Fruit fly (Drosophila melanogaster) whole organism, embryonic: Measurements from ENCODE around the gene CG18788.
A peak's percentile ranks its signal among the peaks of the same experiment; 100 is the strongest.

ENCODE experiments used
- Awh ChIP-seq: fragments of 200-800 bp; sonication (Bioruptor generic); IDR thresholded peaks from 2 replicates; pipeline ENCODE4, ENCODE4 v1.3.6; 2022; ENCODE audit warnings: missing biosample characterization, missing genetic modification characterization
- CG1024 ChIP-seq: fragments of 200-800 bp; sonication (Bioruptor generic); IDR thresholded peaks from 2 replicates; pipeline ENCODE4 v1.3.6; 2022; ENCODE audit warnings: missing biosample characterization, missing genetic modification characterization
- CG10267 ChIP-seq: fragments of 200-800 bp; sonication (Bioruptor generic); optimal IDR thresholded peaks from 2 replicates; lab custom pipeline; 2018; ENCODE audit warnings: missing biosample characterization, mild to moderate bottlenecking, missing genetic modification characterization, moderate library complexity
- CG11398 ChIP-seq: fragments of 200-800 bp; sonication (Bioruptor generic); optimal IDR thresholded peaks from 2 replicates; lab custom pipeline; 2016; ENCODE audit warnings: missing biosample characterization, missing genetic modification characterization
- CG11723 ChIP-seq: fragments of 200-800 bp; sonication (Bioruptor generic); optimal IDR thresholded peaks from 2 replicates; lab custom pipeline; 2017; ENCODE audit warnings: missing biosample characterization, mild to moderate bottlenecking, missing genetic modification characterization
- CG12236 ChIP-seq: fragments of 200-800 bp; sonication (Bioruptor generic); optimal IDR thresholded peaks from 2 replicates; lab custom pipeline; 2016; ENCODE audit warnings: missing biosample characterization, missing genetic modification characterization
- CG15514 ChIP-seq: fragments of 200-800 bp; sonication (Bioruptor generic); optimal IDR thresholded peaks from 3 replicates; lab custom pipeline; 2017; ENCODE audit warnings: missing biosample characterization, missing genetic modification characterization, mild to moderate bottlenecking, moderate library complexity, missing genetic modification reagents
- CG17802 ChIP-seq: fragments of 200-800 bp; sonication (Bioruptor generic); optimal IDR thresholded peaks from 2 replicates; lab custom pipeline; 2018; ENCODE audit warnings: missing biosample characterization, mild to moderate bottlenecking, missing genetic modification characterization, moderate library complexity
- CG18011 ChIP-seq: fragments of 200-800 bp; sonication (Bioruptor generic); optimal IDR thresholded peaks from 2 replicates; lab custom pipeline; 2017; ENCODE audit warnings: missing biosample characterization, missing genetic modification characterization, mild to moderate bottlenecking, moderate library complexity, missing genotype
- CG34376 ChIP-seq: fragments of 200-800 bp; sonication (Bioruptor generic); optimal IDR thresholded peaks from 2 replicates; lab custom pipeline; 2018; ENCODE audit warnings: missing biosample characterization, mild to moderate bottlenecking, missing genetic modification characterization
- CG34422 ChIP-seq: fragments of 200-800 bp; sonication (Bioruptor generic); IDR thresholded peaks from 3 replicates; pipeline ENCODE4 v1.3.6; 2022; ENCODE audit warnings: missing biosample characterization, missing genetic modification characterization
- CG3995 ChIP-seq: fragments of 200-800 bp; sonication (Bioruptor generic); optimal IDR thresholded peaks from 3 replicates; lab custom pipeline; 2016; ENCODE audit warnings: missing biosample characterization, missing genetic modification characterization
- CG6683 ChIP-seq: fragments of 200-800 bp; sonication (Bioruptor generic); optimal IDR thresholded peaks from 2 replicates; lab custom pipeline; 2017; ENCODE audit warnings: missing biosample characterization, mild to moderate bottlenecking, missing genetic modification characterization, missing genetic modification reagents
- CG7839 ChIP-seq: fragments of 200-800 bp; sonication (Bioruptor generic); optimal IDR thresholded peaks from 3 replicates; lab custom pipeline; 2018; ENCODE audit warnings: missing biosample characterization, mild to moderate bottlenecking, missing genetic modification characterization, moderate library complexity
- CG8765 ChIP-seq: fragments of 200-800 bp; sonication (Bioruptor generic); IDR thresholded peaks from 2 replicates; pipeline ENCODE4 v1.3.6; 2022; ENCODE audit warnings: missing biosample characterization, missing genetic modification characterization
- E2f1 ChIP-seq: fragments of 200-800 bp; sonication (Bioruptor generic); IDR thresholded peaks from 2 replicates; pipeline ENCODE4 v1.3.6; 2022; ENCODE audit warnings: missing biosample characterization, missing genetic modification characterization
- E2f2 ChIP-seq: fragments of 200-800 bp; sonication (Bioruptor generic); IDR thresholded peaks from 2 replicates; pipeline ENCODE4 v1.3.6; 2022; ENCODE audit warnings: missing biosample characterization, missing genetic modification characterization
- Hey ChIP-seq: fragments of 200-800 bp; sonication (Bioruptor generic); optimal IDR thresholded peaks from 3 replicates; lab custom pipeline; 2018; ENCODE audit warnings: missing biosample characterization, mild to moderate bottlenecking, missing genetic modification characterization
- Med ChIP-seq: fragments of 200-800 bp; sonication (Bioruptor generic); peaks from one replicate; lab custom pipeline; 2016; ENCODE audit warnings: missing biosample characterization, missing genetic modification characterization, mild to moderate bottlenecking, inconsistent platforms, moderate library complexity
- Mes4 ChIP-seq: fragments of 200-800 bp; sonication (Bioruptor generic); optimal IDR thresholded peaks from 2 replicates; lab custom pipeline; 2016; ENCODE audit warnings: missing biosample characterization, missing genetic modification characterization
- NFAT ChIP-seq: fragments of 200-800 bp; sonication (Bioruptor generic); IDR thresholded peaks from 2 replicates; pipeline ENCODE4 v1.3.6; 2022; ENCODE audit warnings: missing biosample characterization, missing genetic modification characterization
- Neu2 ChIP-seq: fragments of 200-800 bp; sonication (Bioruptor generic); optimal IDR thresholded peaks from 3 replicates; lab custom pipeline; 2016; ENCODE audit warnings: missing biosample characterization, missing genetic modification characterization, borderline replicate concordance
- Nf-YB ChIP-seq: fragments of 200-800 bp; sonication (Bioruptor generic); optimal IDR thresholded peaks from 3 replicates; lab custom pipeline; 2019; ENCODE audit warnings: missing biosample characterization, mild to moderate bottlenecking, missing genetic modification characterization, moderate library complexity
- Rx ChIP-seq: fragments of 200-800 bp; sonication (Bioruptor generic); IDR thresholded peaks from 2 replicates; pipeline ENCODE4 v1.3.6; 2022; ENCODE audit warnings: missing biosample characterization, missing genetic modification characterization
- Side ChIP-seq: fragments of 200-800 bp; sonication (Bioruptor generic); optimal IDR thresholded peaks from 2 replicates; lab custom pipeline; 2016; ENCODE audit warnings: missing biosample characterization, missing genetic modification characterization
- Vsx1 ChIP-seq: fragments of 200-800 bp; sonication (Bioruptor generic); optimal IDR thresholded peaks from 2 replicates; lab custom pipeline; 2017; ENCODE audit warnings: missing biosample characterization, mild to moderate bottlenecking, missing genetic modification characterization, missing genetic modification reagents
- chif ChIP-seq, 2 experiments: fragments of 200-800 bp; sonication (Bioruptor generic); optimal IDR thresholded peaks; 3 replicates each; lab custom pipeline; 2016; ENCODE audit warnings: missing biosample characterization in 2 of 2, missing genetic modification characterization in 2 of 2
- chinmo ChIP-seq: fragments of 200-800 bp; sonication (Bioruptor generic); IDR thresholded peaks from 4 replicates; pipeline ENCODE4 v1.3.6; 2022; ENCODE audit warnings: missing biosample characterization, missing genetic modification characterization; ENCODE audit not compliant: partially characterized antibody
- chn ChIP-seq: fragments of 200-800 bp; sonication (Bioruptor generic); optimal IDR thresholded peaks from 2 replicates; lab custom pipeline; 2016; ENCODE audit warnings: missing biosample characterization, missing genetic modification characterization
- dysf ChIP-seq: fragments of 200-800 bp; sonication (Bioruptor generic); IDR thresholded peaks from 3 replicates; pipeline ENCODE4 v1.3.6; 2022; ENCODE audit warnings: missing biosample characterization, missing genetic modification characterization
- ems ChIP-seq: fragments of 200-800 bp; sonication (Bioruptor generic); optimal IDR thresholded peaks from 3 replicates; lab custom pipeline; 2016; ENCODE audit warnings: missing biosample characterization, missing genetic modification characterization
- exex ChIP-seq: fragments of 200-800 bp; sonication (Bioruptor generic); optimal IDR thresholded peaks from 4 replicates; lab custom pipeline; 2018; ENCODE audit warnings: missing biosample characterization, mild to moderate bottlenecking, missing genetic modification characterization, moderate library complexity
- gem ChIP-seq: fragments of 200-800 bp; sonication (Bioruptor generic); optimal IDR thresholded peaks from 2 replicates; lab custom pipeline; 2019; ENCODE audit warnings: missing biosample characterization, mild to moderate bottlenecking, missing genetic modification characterization, moderate library complexity
- grau ChIP-seq: fragments of 200-800 bp; optimal IDR thresholded peaks from 3 replicates; lab custom pipeline; 2019; ENCODE audit warnings: missing biosample characterization, mild to moderate bottlenecking, missing genetic modification characterization, moderate library complexity
- grn ChIP-seq: fragments of 200-800 bp; sonication (Bioruptor generic); optimal IDR thresholded peaks from 3 replicates; lab custom pipeline; 2017; ENCODE audit warnings: missing biosample characterization, missing genetic modification characterization
- gro ChIP-seq: fragments of 200-800 bp; sonication (Bioruptor generic); optimal IDR thresholded peaks from 2 replicates; lab custom pipeline; 2016; ENCODE audit warnings: missing biosample characterization, missing genetic modification characterization
- ind ChIP-seq: fragments of 200-800 bp; sonication (Bioruptor generic); optimal IDR thresholded peaks from 3 replicates; lab custom pipeline; 2016; ENCODE audit warnings: missing biosample characterization, missing genetic modification characterization
- insv ChIP-seq, 2 experiments: fragments of 200-800 bp; sonication (Bioruptor generic); optimal IDR thresholded peaks; 3 replicates each; lab custom pipeline; 2016 to 2018; ENCODE audit warnings: missing biosample characterization in 2 of 2, missing genetic modification characterization in 2 of 2
- kay ChIP-seq: fragments of 200-800 bp; sonication (Bioruptor generic); optimal IDR thresholded peaks from 2 replicates; lab custom pipeline; 2016; ENCODE audit warnings: missing biosample characterization, missing genetic modification characterization
- lola ChIP-seq, 3 experiments: fragments of >200 bp in 2 of 3; fragments of 200-800 bp in 1 of 3; sonication (Bioruptor generic) in 1 of 3; optimal IDR thresholded peaks; 2 replicates each; lab custom pipeline; 2017 to 2019; ENCODE audit warnings: missing biosample characterization in 3 of 3, missing genetic modification characterization in 3 of 3, mild to moderate bottlenecking in 1 of 3, moderate library complexity in 1 of 3
- mld ChIP-seq: fragments of 200-800 bp; sonication (Bioruptor generic); IDR thresholded peaks from 3 replicates; pipeline ENCODE4 v1.3.6; 2022; ENCODE audit warnings: missing biosample characterization, missing genetic modification characterization; ENCODE audit not compliant: partially characterized antibody
- nerfin-1 ChIP-seq: fragments of 200-800 bp; sonication (Bioruptor generic); optimal IDR thresholded peaks from 3 replicates; lab custom pipeline; 2019; ENCODE audit warnings: missing biosample characterization, mild to moderate bottlenecking, missing genetic modification characterization, moderate library complexity
- prd ChIP-seq, 3 experiments: fragments of >200 bp in 2 of 3; fragments of 200-800 bp in 1 of 3; sonication (Bioruptor generic) in 1 of 3; optimal IDR thresholded peaks in 2 of 3; IDR thresholded peaks in 1 of 3; 2 replicates in 2 of 3; 3 replicates in 1 of 3; pipeline versions ENCODE4 v1.3.6 to Lab custom; 2017 to 2022; ENCODE audit warnings: missing biosample characterization in 1 of 3, missing genetic modification characterization in 1 of 3
- run ChIP-seq: fragments of 200-800 bp; sonication (Bioruptor generic); optimal IDR thresholded peaks from 3 replicates; lab custom pipeline; 2018; ENCODE audit warnings: missing biosample characterization, mild to moderate bottlenecking, missing genetic modification characterization
- sd ChIP-seq: fragments of 200-800 bp; sonication (Bioruptor generic); optimal IDR thresholded peaks from 3 replicates; lab custom pipeline; 2018; ENCODE audit warnings: missing biosample characterization, mild to moderate bottlenecking, missing genetic modification characterization, moderate library complexity
- sens ChIP-seq: fragments of 200-800 bp; sonication (Bioruptor generic); peaks from one replicate; lab custom pipeline; 2016; ENCODE audit warnings: missing biosample characterization, missing genetic modification characterization
- so ChIP-seq: fragments of 200-800 bp; sonication (Bioruptor generic); IDR thresholded peaks from 3 replicates; pipeline ENCODE4 v1.3.6; 2022; ENCODE audit warnings: missing biosample characterization, missing genetic modification characterization
- sob ChIP-seq: fragments of 200-800 bp; sonication (Bioruptor generic); IDR thresholded peaks from 2 replicates; pipeline ENCODE4 v1.3.6; 2022; ENCODE audit warnings: missing biosample characterization, missing genetic modification characterization
- sug ChIP-seq: fragments of 200-800 bp; optimal IDR thresholded peaks from 2 replicates; lab custom pipeline; 2019; ENCODE audit warnings: missing biosample characterization, mild to moderate bottlenecking, missing genetic modification characterization, moderate library complexity
- unpg ChIP-seq: fragments of 200-800 bp; sonication (Bioruptor generic); optimal IDR thresholded peaks from 3 replicates; lab custom pipeline; 2018; ENCODE audit warnings: missing biosample characterization, mild to moderate bottlenecking, missing genetic modification characterization, moderate library complexity

CG18788 gene

dm6 chr2L:12029594-12030197, 4.3 kb upstream of the CG18788 start:
- no peak for TF ChIP-seq lola (GFP tag; optimal IDR thresholded peaks at IDR 0.05; lab: Kevin White, UChicago)
- TF ChIP-seq sens (GFP tag; lab: Kevin White, UChicago): peak; percentile 33
- peak; percentile 82 for TF ChIP-seq sug (tag; lab: Kevin White, UChicago)
- TF ChIP-seq CG11723: no peak
- TF ChIP-seq chinmo: 0 out of 4 replicates have a peak, but pooled peaks have one; percentile 55
- no peak for TF ChIP-seq gem (tag; lab: Kevin White, UChicago)
- TF ChIP-seq Neu2: no peak
- no peak for TF ChIP-seq CG15514 (GFP tag; lab: Kevin White, UChicago)
- TF ChIP-seq sob (GFP tag; lab: Robert Waterston, UW): no peak
- no peak for TF ChIP-seq Rx (GFP tag; lab: Robert Waterston, UW)
- TF ChIP-seq CG17802: no peak
- no peak for TF ChIP-seq CG7839
- no peak for TF ChIP-seq CG18011 (GFP tag; lab: Kevin White, UChicago)
- TF ChIP-seq grn: peak; percentile 69
- TF ChIP-seq sd: peak; percentile 88
- TF ChIP-seq mld: no peak
- TF ChIP-seq chn (GFP tag; lab: Kevin White, UChicago): no peak
- TF ChIP-seq Med (GFP tag; lab: Kevin White, UChicago): peak; percentile 45
- peak; percentile 93 for TF ChIP-seq exex (tag; lab: Kevin White, UChicago)
- TF ChIP-seq chif (GFP tag; optimal IDR thresholded peaks at IDR 0.05; lab: Kevin White, UChicago): no peak
- TF ChIP-seq insv (GFP tag; optimal IDR thresholded peaks at IDR 0.05; lab: Kevin White, UChicago): no peak
- TF ChIP-seq kay (GFP tag; lab: Kevin White, UChicago): no peak
- TF ChIP-seq CG34376 (GFP tag; lab: Kevin White, UChicago): peak; percentile 69
- no peak for TF ChIP-seq ems (GFP tag; lab: Kevin White, UChicago)
- TF ChIP-seq grau (tag; lab: Kevin White, UChicago): peak; percentile 2
- TF ChIP-seq ind (GFP tag; lab: Kevin White, UChicago): no peak
- TF ChIP-seq CG12236 (GFP tag; lab: Kevin White, UChicago): no peak
- no peak for TF ChIP-seq CG6683
- peak; percentile 25 for TF ChIP-seq Vsx1 (GFP tag; lab: Kevin White, UChicago)
- peak; percentile 7 for TF ChIP-seq Hey (tag; lab: Kevin White, UChicago)

dm6 chr2L:12030552-12031131, 3.3 kb upstream of the CG18788 start:
- no peak for TF ChIP-seq unpg (GFP tag; lab: Kevin White, UChicago)
- peak; percentile 9 for TF ChIP-seq gro (GFP tag; lab: Kevin White, UChicago)
- TF ChIP-seq dysf: no peak
- TF ChIP-seq sd: peak; percentile 87
- TF ChIP-seq so (GFP tag; lab: Robert Waterston, UW): no peak
- 0 out of 2 replicates have a peak, but pooled peaks have one; percentile 7 for TF ChIP-seq NFAT
- no peak for TF ChIP-seq CG34422 (GFP tag; lab: Robert Waterston, UW)
- no peak for TF ChIP-seq prd (optimal IDR thresholded peaks at IDR 0.05; lab: Kevin White, UChicago)
- no peak for TF ChIP-seq prd (GFP tag; IDR thresholded peaks at IDR 0.05; lab: Robert Waterston, UW)
- no peak for TF ChIP-seq E2f2
- TF ChIP-seq Mes4 (GFP tag; lab: Kevin White, UChicago): no peak
- TF ChIP-seq CG34376 (GFP tag; lab: Kevin White, UChicago): peak; percentile 82
- no peak for TF ChIP-seq Awh (GFP tag; lab: Robert Waterston, UW)
- no peak for TF ChIP-seq CG3995 (GFP tag; lab: Kevin White, UChicago)
- no peak for TF ChIP-seq Side (GFP tag; lab: Kevin White, UChicago)
- TF ChIP-seq CG1024 (GFP tag; lab: Robert Waterston, UW): no peak
- TF ChIP-seq nerfin-1: no peak
- no peak for TF ChIP-seq E2f1
- TF ChIP-seq CG8765 (GFP tag; lab: Robert Waterston, UW): no peak
- TF ChIP-seq CG11398 (GFP tag; lab: Kevin White, UChicago): no peak
- TF ChIP-seq Nf-YB (GFP tag; lab: Kevin White, UChicago): peak; percentile 58
- no peak for TF ChIP-seq run (tag; lab: Kevin White, UChicago)
- TF ChIP-seq CG10267 (tag; lab: Kevin White, UChicago): no peak
